Fruit fly (Drosophila melanogaster) whole organism, larva: ENCODE results near the gene CG31546.

Experiments
- noc ChIP-seq: fragments of 200-800 bp; sonication (Bioruptor generic); optimal IDR thresholded peaks from 3 replicates; lab custom pipeline; 2019; ENCODE audit warnings: missing biosample characterization, mild to moderate bottlenecking, missing genetic modification characterization, moderate library complexity

Gene CG31546

dm6 chr3R:5622985-5623630 is 12.3 kb downstream of the CG31546 start:
- peak; percentile 46 for TF ChIP-seq noc (tag; lab: Kevin White, UChicago)

dm6 chr3R:5622406-5622752 is 13.0 kb downstream of the CG31546 start:
- TF ChIP-seq noc (tag; lab: Kevin White, UChicago): no peak

- no peak for TF ChIP-seq noc (tag; lab: Kevin White, UChicago)
Observed at dm6 chr3R:5621714-5622405, 13.6 kb downstream of the CG31546 start.

- peak; percentile 76 for TF ChIP-seq noc (tag; lab: Kevin White, UChicago)
Observed at dm6 chr3R:5620387-5620956, 15.0 kb downstream of the CG31546 start.

dm6 chr3R:5617923-5618623 is 17.4 kb downstream of the CG31546 start:
- TF ChIP-seq noc (tag; lab: Kevin White, UChicago): no peak

dm6 chr3R:5615484-5615883 is 19.9 kb downstream of the CG31546 start:
- no peak for TF ChIP-seq noc (tag; lab: Kevin White, UChicago)

dm6 chr3R:5613114-5613443 is 22.3 kb downstream of the CG31546 start, which contains the start of gene Atu:
TSS of gene Atu (plus strand) at chr3R:5613358.
- TF ChIP-seq noc (tag; lab: Kevin White, UChicago): no peak

- TF ChIP-seq noc (tag; lab: Kevin White, UChicago): no peak
Observed at dm6 chr3R:5612372-5613113, 22.9 kb downstream of the CG31546 start, which contains the start of gene Rga. TSS of gene Rga (minus strand) at chr3R:5613112.

- TF ChIP-seq noc (tag; lab: Kevin White, UChicago): no peak
Observed at dm6 chr3R:5611733-5612132, 23.7 kb downstream of the CG31546 start.

dm6 chr3R:5611167-5611566 is 24.3 kb downstream of the CG31546 start:
- no peak for TF ChIP-seq noc (tag; lab: Kevin White, UChicago)

dm6 chr3R:5610656-5611055 is 24.8 kb downstream of the CG31546 start:
- no peak for TF ChIP-seq noc (tag; lab: Kevin White, UChicago)

dm6 chr3R:5608422-5608821 is 27.0 kb downstream of the CG31546 start:
- no peak for TF ChIP-seq noc (tag; lab: Kevin White, UChicago)

dm6 chr3R:5606477-5606876 is 28.9 kb downstream of the CG31546 start, which contains the start of gene asl:
TSS of gene asl (minus strand) at chr3R:5606543.
- no peak for TF ChIP-seq noc (tag; lab: Kevin White, UChicago)

- TF ChIP-seq noc (tag; lab: Kevin White, UChicago): peak; percentile 55
Observed at dm6 chr3R:5601044-5601523, 34.3 kb downstream of the CG31546 start, which contains the start of the genes kra and SecS. TSS of gene kra (minus strand) at chr3R:5601136. TSS of gene SecS (plus strand) at chr3R:5601433.

- no peak for TF ChIP-seq noc (tag; lab: Kevin White, UChicago)
Observed at dm6 chr3R:5600361-5601043, 34.9 kb downstream of the CG31546 start.
